Worm (Caenorhabditis elegans) whole organism, mixed stage, embryonic: ENCODE data around the gene ent-5.
A peak's percentile ranks its signal among the peaks of the same experiment; 100 is the strongest.

ENCODE experiments used
- M03D4.4 ChIP-seq: sonication (generic microtip); optimal IDR thresholded peaks from 2 replicates; lab custom pipeline; 2017; ENCODE audit warnings: mild to moderate bottlenecking, missing genetic modification characterization, missing compliant biosample characterization
- bed-3 ChIP-seq: fragments of 200-800 bp; sonication (Bioruptor generic); optimal IDR thresholded peaks from 3 replicates; lab custom pipeline; 2018; ENCODE audit warnings: mild to moderate bottlenecking, missing genetic modification characterization, moderate library complexity, missing compliant biosample characterization
- blmp-1 ChIP-seq: fragments of 150-350 bp; optimal IDR thresholded peaks from 2 replicates; lab custom pipeline; 2014; ENCODE audit warnings: missing biosample characterization, missing genetic modification characterization
- ceh-39 ChIP-seq: fragments of 150-350 bp; optimal IDR thresholded peaks from 2 replicates; lab custom pipeline; 2014; ENCODE audit warnings: missing biosample characterization, missing genetic modification characterization
- ceh-43 ChIP-seq: fragments of 200-800 bp; sonication (Bioruptor generic); optimal IDR thresholded peaks from 2 replicates; lab custom pipeline; 2018; ENCODE audit warnings: mild to moderate bottlenecking, missing genetic modification characterization, moderate library complexity, missing compliant biosample characterization
- ceh-83 ChIP-seq: fragments of 200-800 bp; sonication (Bioruptor generic); optimal IDR thresholded peaks from 2 replicates; lab custom pipeline; 2018; ENCODE audit warnings: mild to moderate bottlenecking, missing genetic modification characterization, missing compliant biosample characterization
- ces-1 ChIP-seq: fragments of 150-350 bp; optimal IDR thresholded peaks from 2 replicates; lab custom pipeline; 2014; ENCODE audit warnings: missing biosample characterization, missing genetic modification reagents, missing genetic modification characterization
- cnd-1 ChIP-seq: fragments of 200-800 bp; sonication (Bioruptor generic); optimal IDR thresholded peaks from 2 replicates; lab custom pipeline; 2018; ENCODE audit warnings: mild to moderate bottlenecking, missing genetic modification characterization, missing compliant biosample characterization
- drap-1 ChIP-seq: fragments of 200-800 bp; sonication (Bioruptor generic); optimal IDR thresholded peaks from 3 replicates; lab custom pipeline; 2018; ENCODE audit warnings: mild to moderate bottlenecking, missing genetic modification characterization, missing compliant biosample characterization
- elt-1 ChIP-seq: sonication (generic microtip); optimal IDR thresholded peaks from 2 replicates; lab custom pipeline; 2017; ENCODE audit warnings: missing genetic modification characterization, mild to moderate bottlenecking, missing compliant biosample characterization, antibody characterized with exemption, moderate library complexity, borderline replicate concordance; ENCODE audit not compliant: insufficient read depth
- elt-3 ChIP-seq: fragments of 150-350 bp; optimal IDR thresholded peaks from 2 replicates; lab custom pipeline; 2014; ENCODE audit warnings: missing biosample characterization, missing genetic modification characterization
- ham-2 ChIP-seq: fragments of 200-800 bp; sonication (Bioruptor generic); optimal IDR thresholded peaks from 2 replicates; lab custom pipeline; 2018; ENCODE audit warnings: mild to moderate bottlenecking, missing genetic modification characterization, missing compliant biosample characterization
- lin-13 ChIP-seq: fragments of 150-350 bp; optimal IDR thresholded peaks from 2 replicates; lab custom pipeline; 2014; ENCODE audit warnings: missing biosample characterization, missing genetic modification characterization
- lin-32 ChIP-seq: fragments of 200-800 bp; sonication (Bioruptor generic); optimal IDR thresholded peaks from 2 replicates; lab custom pipeline; 2018; ENCODE audit warnings: mild to moderate bottlenecking, missing genetic modification characterization, missing compliant biosample characterization
- lsy-2 ChIP-seq: fragments of 150-350 bp; optimal IDR thresholded peaks from 2 replicates; lab custom pipeline; 2014; ENCODE audit warnings: missing biosample characterization, missing genetic modification characterization
- mab-5 ChIP-seq: fragments of 150-350 bp; optimal IDR thresholded peaks from 2 replicates; lab custom pipeline; 2014; ENCODE audit warnings: missing biosample characterization, missing genetic modification characterization
- mep-1 ChIP-seq: fragments of 150-350 bp; optimal IDR thresholded peaks from 2 replicates; lab custom pipeline; 2017; ENCODE audit warnings: missing biosample characterization, missing genetic modification reagents, missing genetic modification characterization, inconsistent platforms
- nhr-12 ChIP-seq: fragments of 150-350 bp; optimal IDR thresholded peaks from 2 replicates; lab custom pipeline; 2014; ENCODE audit warnings: missing biosample characterization, missing genetic modification characterization
- nhr-2 ChIP-seq: fragments of 150-350 bp; optimal IDR thresholded peaks from 2 replicates; lab custom pipeline; 2014; ENCODE audit warnings: missing biosample characterization, missing genetic modification characterization
- nhr-237 ChIP-seq: fragments of 150-350 bp; optimal IDR thresholded peaks from 2 replicates; lab custom pipeline; 2014; ENCODE audit warnings: missing biosample characterization, missing genetic modification characterization
- nhr-28 ChIP-seq: fragments of 150-350 bp; optimal IDR thresholded peaks from 2 replicates; lab custom pipeline; 2014; ENCODE audit warnings: missing biosample characterization, missing genetic modification characterization
- sem-2 ChIP-seq: fragments of 200-800 bp; sonication (Bioruptor generic); optimal IDR thresholded peaks from 2 replicates; lab custom pipeline; 2018; ENCODE audit warnings: mild to moderate bottlenecking, missing genetic modification characterization, missing compliant biosample characterization
- snpc-4 ChIP-seq: fragments of 150-350 bp; optimal IDR thresholded peaks from 2 replicates; lab custom pipeline; 2014; ENCODE audit warnings: missing biosample characterization, missing genetic modification characterization
- tbx-8 ChIP-seq: fragments of 200-800 bp; sonication (Bioruptor generic); optimal IDR thresholded peaks from 2 replicates; lab custom pipeline; 2018; ENCODE audit warnings: mild to moderate bottlenecking, missing genetic modification characterization, moderate library complexity, missing compliant biosample characterization
- unc-39 ChIP-seq: fragments of 150-350 bp; optimal IDR thresholded peaks from 2 replicates; lab custom pipeline; 2014; ENCODE audit warnings: missing biosample characterization, missing genetic modification characterization
- unc-62 ChIP-seq: fragments of 150-350 bp; optimal IDR thresholded peaks from 2 replicates; lab custom pipeline; 2014; ENCODE audit warnings: missing biosample characterization, missing genetic modification reagents, missing genetic modification characterization
- zip-8 ChIP-seq: fragments of 150-350 bp; optimal IDR thresholded peaks from 2 replicates; lab custom pipeline; 2014; ENCODE audit warnings: missing biosample characterization, missing genetic modification characterization
- ztf-11 ChIP-seq: fragments of 150-350 bp; optimal IDR thresholded peaks from 2 replicates; lab custom pipeline; 2014; ENCODE audit warnings: missing biosample characterization, missing genetic modification characterization

ent-5 gene

DNA sequence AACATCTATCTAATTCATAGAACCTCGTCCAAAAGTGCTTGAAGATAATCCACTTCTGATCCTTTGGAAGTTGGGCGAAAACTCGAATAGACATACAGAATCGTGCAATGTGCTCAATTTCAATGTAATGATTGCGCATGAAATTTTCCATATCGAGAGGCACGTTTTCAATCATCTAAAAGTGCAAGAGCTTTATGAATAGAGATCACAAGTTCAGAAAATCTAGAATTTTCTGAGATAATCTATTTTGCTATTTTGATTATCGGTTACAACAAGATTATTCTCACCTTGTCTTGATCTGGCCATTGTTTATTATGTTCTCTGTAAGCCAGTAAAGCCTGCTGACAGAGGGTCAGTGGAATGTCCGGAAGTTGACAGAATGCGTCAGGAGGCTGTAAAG is 8.6 kb upstream of the ent-5 start:
- no peak for TF ChIP-seq ces-1 (GFP tag; lab: Kevin White, UChicago)

DNA sequence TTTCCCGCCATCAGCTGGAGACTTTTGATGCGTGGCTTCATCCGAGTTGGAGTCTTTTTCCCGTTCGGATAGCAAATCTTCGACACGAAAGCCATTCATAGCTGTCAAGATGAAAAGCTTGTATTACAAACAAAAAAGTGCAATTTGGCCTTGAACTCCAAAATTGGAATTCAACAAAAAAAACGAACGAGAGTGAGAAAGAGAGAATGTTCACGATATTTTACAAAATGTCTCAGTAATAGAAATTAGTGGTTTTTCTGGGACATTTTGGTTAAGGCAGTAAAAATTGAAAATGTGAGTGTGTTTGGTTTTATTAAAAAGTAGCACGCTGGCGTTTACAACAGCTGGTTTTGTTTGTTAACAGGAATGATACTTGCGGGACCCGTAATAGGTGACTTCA is 5.1 kb upstream of the ent-5 start, which contains the start of gene ceh-1:
Gene ceh-1, minus strand, starts transcription at position 101 of the 400 bp plus-strand sequence.
- no peak for TF ChIP-seq unc-62 (GFP tag; lab: Kevin White, UChicago)
- TF ChIP-seq, all 35 proteins: peak for 0

DNA sequence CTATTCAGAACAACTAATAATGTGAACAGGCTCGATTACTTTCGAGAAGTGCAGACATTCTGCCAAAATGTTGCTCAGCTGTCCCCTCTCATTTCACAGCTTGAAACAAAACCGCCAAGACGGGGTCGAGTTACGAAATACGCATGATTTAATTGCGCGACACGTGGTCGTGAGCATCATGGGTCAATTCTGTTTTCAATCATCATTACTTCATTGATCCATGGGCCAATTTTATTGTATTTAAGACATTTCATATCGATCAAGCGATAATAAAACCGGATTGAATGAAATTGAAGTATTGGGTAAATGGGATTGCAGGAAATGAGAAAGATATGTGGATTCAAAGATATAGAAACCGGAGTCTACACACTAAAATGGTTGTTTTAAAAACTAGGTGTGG is 4.0 kb upstream of the ent-5 start:
- TF ChIP-seq ceh-39 = no peak
- no peak for TF ChIP-seq unc-39 (tag; lab: Kevin White, UChicago)
- TF ChIP-seq mep-1 = no peak
- TF ChIP-seq ces-1 (GFP tag; lab: Kevin White, UChicago) = no peak
- TF ChIP-seq mab-5 = no peak

DNA sequence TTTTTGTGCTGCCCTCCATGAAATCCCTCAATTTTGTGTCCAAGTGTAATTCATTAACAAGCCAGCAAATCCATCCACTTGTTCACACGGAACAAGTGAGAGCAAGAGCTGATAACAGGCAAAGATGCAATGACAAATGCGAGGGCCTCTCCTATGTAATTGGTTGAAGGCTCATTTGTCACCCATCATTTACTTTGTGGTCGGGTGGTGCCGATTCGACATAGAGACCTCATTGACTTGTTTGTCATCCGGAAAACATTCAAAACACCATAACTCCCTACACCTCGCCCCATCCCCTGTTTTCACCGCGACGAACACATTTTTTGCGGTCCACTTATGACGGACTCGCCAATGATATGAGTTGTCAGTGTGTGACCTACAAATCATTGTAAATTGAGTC is 2.4 kb upstream of the ent-5 start:
- TF ChIP-seq nhr-2 (tag; lab: Kevin White, UChicago) = no peak
- no peak for TF ChIP-seq elt-1
- TF ChIP-seq nhr-28 = no peak
- no peak for TF ChIP-seq mep-1
- TF ChIP-seq mab-5 = no peak
- no peak for TF ChIP-seq tbx-8 (GFP tag; lab: Kevin White, UChicago)
- TF ChIP-seq sem-2 (GFP tag; lab: Kevin White, UChicago) = no peak
- no peak for TF ChIP-seq bed-3 (GFP tag; lab: Kevin White, UChicago)
- TF ChIP-seq ceh-39 = no peak
- TF ChIP-seq snpc-4 = no peak
- TF ChIP-seq unc-62 (GFP tag; lab: Kevin White, UChicago) = no peak
- no peak for TF ChIP-seq ces-1 (GFP tag; lab: Kevin White, UChicago)
- no peak for TF ChIP-seq drap-1 (GFP tag; lab: Kevin White, UChicago)
- TF ChIP-seq, all 35 proteins: peak for 0

DNA sequence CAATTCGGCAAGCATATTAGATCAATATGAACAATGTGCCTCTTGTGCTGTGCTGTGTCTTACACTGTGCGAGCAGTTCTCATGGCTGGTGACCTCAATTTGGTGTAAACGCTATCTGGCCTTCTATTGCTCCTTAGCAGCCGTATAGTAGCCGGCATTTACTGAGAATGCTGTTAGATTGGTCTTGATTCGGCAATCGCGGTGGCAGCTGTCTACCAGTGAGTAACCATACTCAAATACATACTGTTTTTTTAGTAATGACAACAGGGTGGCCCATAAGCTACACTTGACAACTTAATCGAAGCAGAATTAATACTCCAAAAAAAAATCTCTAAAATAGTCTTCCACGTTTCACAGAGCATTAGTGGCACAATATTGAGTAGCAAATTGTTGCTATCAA is 1.9 kb downstream of the ent-5 start, which contains the start of gene C46C11.4:
Gene C46C11.4, minus strand, starts transcription at position 101 of the 400 bp plus-strand sequence.
- no peak for TF ChIP-seq unc-39 (tag; lab: Kevin White, UChicago)
- no peak for TF ChIP-seq lsy-2 (tag; lab: Kevin White, UChicago)
- TF ChIP-seq ceh-83 = no peak
- no peak for TF ChIP-seq blmp-1
- peak; percentile 8 for TF ChIP-seq nhr-2 (tag; lab: Kevin White, UChicago)
- TF ChIP-seq nhr-28 = no peak
- no peak for TF ChIP-seq snpc-4
- TF ChIP-seq, all 35 proteins: peak for 1

DNA sequence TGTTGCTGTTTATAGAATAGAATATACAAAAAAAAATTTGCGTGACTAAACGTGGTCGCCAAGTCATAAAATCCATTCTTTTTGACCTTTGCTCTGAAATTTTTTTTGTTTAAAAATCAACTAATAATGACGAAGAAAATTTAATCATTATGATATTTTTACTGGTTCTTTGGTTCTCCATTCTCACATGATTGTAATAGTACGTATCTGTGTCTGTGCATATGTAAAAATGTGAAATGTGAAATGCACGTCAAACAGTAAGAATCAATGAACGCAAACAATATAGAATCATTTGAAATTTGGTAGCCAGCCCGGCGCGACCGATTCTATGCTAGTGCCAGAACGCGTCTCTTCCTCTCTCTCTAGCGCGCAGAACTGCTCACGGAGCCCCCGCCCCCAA is 12.2 kb downstream of the ent-5 start, which contains the start of gene hosl-1:
Gene hosl-1, plus strand, starts transcription at position 301 of the 400 bp plus-strand sequence.
- TF ChIP-seq ham-2 (GFP tag; lab: Kevin White, UChicago) (no peak), mab-5 (no peak), ztf-11 (tag; lab: Kevin White, UChicago) (no peak), nhr-237 (tag; lab: Kevin White, UChicago) (no peak), ceh-43 (GFP tag; lab: Kevin White, UChicago) (no peak), cnd-1 (tag; lab: Kevin White, UChicago) (no peak), tbx-8 (GFP tag; lab: Kevin White, UChicago) (no peak), sem-2 (GFP tag; lab: Kevin White, UChicago) (no peak), drap-1 (GFP tag; lab: Kevin White, UChicago) (no peak), unc-39 (tag; lab: Kevin White, UChicago) (no peak), snpc-4 (no peak), lin-13 (tag; lab: Kevin White, UChicago) (no peak), lsy-2 (tag; lab: Kevin White, UChicago) (no peak), elt-1 (no peak), elt-3 (tag; lab: Kevin White, UChicago) (no peak), M03D4.4 (no peak), ceh-39 (no peak), mep-1 (no peak), lin-32 (GFP tag; lab: Kevin White, UChicago) (no peak), zip-8 (tag; lab: Kevin White, UChicago) (no peak)
- TF ChIP-seq, all 35 proteins: peak for 0

DNA sequence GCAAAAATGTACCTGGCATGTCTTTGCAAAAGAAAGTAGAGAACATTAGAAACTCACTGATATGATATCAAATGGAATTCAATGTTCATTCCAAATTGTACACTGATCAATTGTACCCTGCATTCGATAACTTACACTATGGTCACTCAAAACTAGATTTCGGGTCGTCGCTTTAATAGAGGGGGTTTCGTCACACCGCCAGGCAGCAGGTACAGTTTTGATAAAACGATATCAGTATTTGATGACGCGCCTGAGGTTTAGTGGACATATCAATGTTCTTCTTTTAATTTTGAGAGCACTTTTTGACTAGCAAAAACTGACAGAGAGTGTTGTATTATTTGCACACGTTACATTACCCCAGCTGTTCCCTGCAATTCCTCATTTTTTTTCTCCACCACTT is 12.9 kb downstream of the ent-5 start:
- TF ChIP-seq mep-1 (no peak), mab-5 (no peak), nhr-12 (no peak), nhr-28 (no peak)
